Fruit fly (Drosophila melanogaster) whole organism, prepupa: ENCODE results near the gene orb.

Source experiments
- CG10631 ChIP-seq: fragments of 200-800 bp; sonication (Bioruptor generic); optimal IDR thresholded peaks from 2 replicates; lab custom pipeline; 2016; ENCODE audit warnings: missing biosample characterization, missing genetic modification characterization
- CG10669 ChIP-seq: fragments of 200-800 bp; sonication (Bioruptor generic); optimal IDR thresholded peaks from 3 replicates; lab custom pipeline; 2018; ENCODE audit warnings: missing biosample characterization, mild to moderate bottlenecking, missing genetic modification characterization, moderate library complexity
- CG11294 ChIP-seq: fragments of 200-800 bp; sonication (Bioruptor generic); IDR thresholded peaks from 2 replicates; pipeline ENCODE4 v1.3.6; 2022; ENCODE audit warnings: missing biosample characterization, missing genetic modification characterization
- CG11762 ChIP-seq: fragments of 200-800 bp; sonication (Bioruptor generic); optimal IDR thresholded peaks from 3 replicates; lab custom pipeline; 2016; ENCODE audit warnings: missing biosample characterization, missing genetic modification characterization; ENCODE audit not compliant: insufficient read depth
- CG15336 ChIP-seq: fragments of 200-800 bp; sonication (Bioruptor generic); IDR thresholded peaks from 2 replicates; pipeline ENCODE4 v1.3.6; 2022; ENCODE audit warnings: missing biosample characterization, missing genetic modification characterization
- CG1621 ChIP-seq: fragments of 200-800 bp; sonication (Bioruptor generic); optimal IDR thresholded peaks from 3 replicates; lab custom pipeline; 2018; ENCODE audit warnings: missing biosample characterization, mild to moderate bottlenecking, missing genetic modification characterization
- CG3032 ChIP-seq: fragments of 200-800 bp; optimal IDR thresholded peaks from 2 replicates; lab custom pipeline; 2019; ENCODE audit warnings: missing biosample characterization, mild to moderate bottlenecking, missing genetic modification characterization, moderate library complexity
- CG32006 ChIP-seq: fragments of 200-800 bp; sonication (Bioruptor generic); optimal IDR thresholded peaks from 3 replicates; lab custom pipeline; 2017; ENCODE audit warnings: missing biosample characterization, mild to moderate bottlenecking, missing genetic modification characterization
- CG34406 ChIP-seq: fragments of 200-800 bp; sonication (Bioruptor generic); optimal IDR thresholded peaks from 3 replicates; lab custom pipeline; 2016; ENCODE audit warnings: missing biosample characterization, missing genetic modification characterization
- CG3919 ChIP-seq: fragments of 200-800 bp; sonication (Bioruptor generic); optimal IDR thresholded peaks from 3 replicates; lab custom pipeline; 2016; ENCODE audit warnings: missing biosample characterization, missing genetic modification characterization
- CG6163 ChIP-seq: fragments of 200-800 bp; sonication (Bioruptor generic); IDR thresholded peaks from 3 replicates; pipeline ENCODE4 v1.3.6; 2022; ENCODE audit warnings: missing biosample characterization, missing genetic modification characterization
- CG6276 ChIP-seq: fragments of 200-800 bp; sonication (Bioruptor generic); optimal IDR thresholded peaks from 2 replicates; lab custom pipeline; 2017; ENCODE audit warnings: missing biosample characterization, mild to moderate bottlenecking, missing genetic modification characterization
- CG6792 ChIP-seq: fragments of 200-800 bp; sonication (Bioruptor generic); optimal IDR thresholded peaks from 3 replicates; lab custom pipeline; 2016; ENCODE audit warnings: missing biosample characterization, missing genetic modification characterization
- CG6808 ChIP-seq: fragments of 200-800 bp; sonication (Bioruptor generic); optimal IDR thresholded peaks from 3 replicates; lab custom pipeline; 2017; ENCODE audit warnings: missing biosample characterization, missing genetic modification characterization, mild to moderate bottlenecking, moderate library complexity, missing genetic modification reagents
- CG6854 ChIP-seq: fragments of 200-800 bp; sonication (Bioruptor generic); optimal IDR thresholded peaks from 2 replicates; lab custom pipeline; 2017; ENCODE audit warnings: missing biosample characterization, mild to moderate bottlenecking, missing genetic modification characterization
- CG7368 ChIP-seq: fragments of 200-800 bp; sonication (Bioruptor generic); optimal IDR thresholded peaks from 3 replicates; lab custom pipeline; 2016; ENCODE audit warnings: missing biosample characterization, missing genetic modification characterization
- CG8119 ChIP-seq: fragments of 200-800 bp; sonication (Bioruptor generic); IDR thresholded peaks from 3 replicates; pipeline ENCODE4 v1.3.6; 2022; ENCODE audit warnings: missing biosample characterization, missing genetic modification characterization
- CG8319 ChIP-seq: fragments of 200-800 bp; sonication (Bioruptor generic); optimal IDR thresholded peaks from 3 replicates; lab custom pipeline; 2016; ENCODE audit warnings: missing biosample characterization, missing genetic modification characterization
- CG8632 ChIP-seq: fragments of 200-800 bp; sonication (Bioruptor generic); optimal IDR thresholded peaks from 3 replicates; lab custom pipeline; 2016; ENCODE audit warnings: missing biosample characterization, missing genetic modification characterization
- CG9139 ChIP-seq: fragments of 200-800 bp; sonication (Bioruptor generic); optimal IDR thresholded peaks from 3 replicates; lab custom pipeline; 2017; ENCODE audit warnings: missing biosample characterization, mild to moderate bottlenecking, missing genetic modification characterization
- Eip75B ChIP-seq: fragments of 200-800 bp; sonication (Bioruptor generic); optimal IDR thresholded peaks from 3 replicates; lab custom pipeline; 2016; ENCODE audit warnings: missing biosample characterization, missing genetic modification characterization
- Eip93F ChIP-seq: fragments of 200-800 bp; sonication (Bioruptor generic); optimal IDR thresholded peaks from 2 replicates; lab custom pipeline; 2016; ENCODE audit warnings: missing biosample characterization, mild to moderate bottlenecking, missing genetic modification characterization
- Ets21C ChIP-seq: fragments of 200-800 bp; sonication (Bioruptor generic); optimal IDR thresholded peaks from 3 replicates; lab custom pipeline; 2016; ENCODE audit warnings: missing biosample characterization, missing genetic modification characterization
- Hr38 ChIP-seq: sonication (Bioruptor generic); optimal IDR thresholded peaks from 2 replicates; lab custom pipeline; 2016; ENCODE audit warnings: missing biosample characterization, missing genetic modification characterization
- Hr39 ChIP-seq: fragments of 200-800 bp; sonication (Bioruptor generic); optimal IDR thresholded peaks from 2 replicates; lab custom pipeline; 2016; ENCODE audit warnings: missing biosample characterization, missing genetic modification characterization
- Hr4 ChIP-seq: fragments of 200-800 bp; sonication (Bioruptor generic); optimal IDR thresholded peaks from 3 replicates; lab custom pipeline; 2016; ENCODE audit warnings: missing biosample characterization, missing genetic modification characterization
- Lpt ChIP-seq: fragments of 200-800 bp; sonication (Bioruptor generic); optimal IDR thresholded peaks from 3 replicates; lab custom pipeline; 2016; ENCODE audit warnings: missing biosample characterization, missing genetic modification characterization
- Met ChIP-seq: fragments of 200-800 bp; sonication (Bioruptor generic); optimal IDR thresholded peaks from 3 replicates; lab custom pipeline; 2016; ENCODE audit warnings: missing biosample characterization, missing genetic modification characterization
- OdsH ChIP-seq: fragments of 200-800 bp; sonication (Bioruptor generic); optimal IDR thresholded peaks from 3 replicates; lab custom pipeline; 2016; ENCODE audit warnings: missing biosample characterization, missing genetic modification characterization
- Smox ChIP-seq: fragments of 200-800 bp; sonication (Bioruptor generic); optimal IDR thresholded peaks from 3 replicates; lab custom pipeline; 2016; ENCODE audit warnings: missing biosample characterization, missing genetic modification characterization
- Sox102F ChIP-seq: fragments of 200-800 bp; sonication (Bioruptor generic); optimal IDR thresholded peaks from 2 replicates; lab custom pipeline; 2016; ENCODE audit warnings: missing biosample characterization, mild to moderate bottlenecking, missing genetic modification characterization
- Sox14 ChIP-seq: fragments of 200-800 bp; sonication (Bioruptor generic); optimal IDR thresholded peaks from 3 replicates; lab custom pipeline; 2016; ENCODE audit warnings: missing biosample characterization, missing genetic modification characterization
- Sox15 ChIP-seq: fragments of 200-800 bp; sonication (Bioruptor generic); optimal IDR thresholded peaks from 3 replicates; lab custom pipeline; 2016; ENCODE audit warnings: missing biosample characterization, missing genetic modification characterization
- acj6 ChIP-seq: fragments of 200-800 bp; sonication (Bioruptor generic); optimal IDR thresholded peaks from 3 replicates; lab custom pipeline; 2016; ENCODE audit warnings: missing biosample characterization, missing genetic modification characterization
- dsx ChIP-seq: fragments of 200-800 bp; optimal IDR thresholded peaks from 3 replicates; lab custom pipeline; 2019; ENCODE audit warnings: missing biosample characterization, mild to moderate bottlenecking, missing genetic modification characterization, moderate library complexity; ENCODE audit not compliant: poor library complexity, severe bottlenecking
- eg ChIP-seq: fragments of 200-800 bp; sonication (Bioruptor generic); IDR thresholded peaks from 3 replicates; pipeline ENCODE4 v1.3.6; 2022; ENCODE audit warnings: missing biosample characterization, missing genetic modification characterization
- fd85E ChIP-seq: fragments of 200-800 bp; sonication (Bioruptor generic); optimal IDR thresholded peaks from 3 replicates; lab custom pipeline; 2016; ENCODE audit warnings: missing biosample characterization, missing genetic modification characterization
- lz ChIP-seq: fragments of 200-800 bp; sonication (Bioruptor generic); optimal IDR thresholded peaks from 3 replicates; lab custom pipeline; 2016; ENCODE audit warnings: missing biosample characterization, missing genetic modification characterization
- net ChIP-seq: fragments of 200-800 bp; sonication (Bioruptor generic); optimal IDR thresholded peaks from 3 replicates; lab custom pipeline; 2016; ENCODE audit warnings: missing biosample characterization, missing genetic modification characterization
- pdm3 ChIP-seq: fragments of 200-800 bp; sonication (Bioruptor generic); optimal IDR thresholded peaks from 3 replicates; lab custom pipeline; 2016; ENCODE audit warnings: missing biosample characterization, missing genetic modification characterization
- svp ChIP-seq: fragments of 200-800 bp; sonication (Bioruptor generic); peaks from one replicate; lab custom pipeline; 2016; ENCODE audit warnings: missing biosample characterization, missing genetic modification characterization
- topi ChIP-seq: fragments of 200-800 bp; sonication (Bioruptor generic); optimal IDR thresholded peaks from 3 replicates; lab custom pipeline; 2016; ENCODE audit warnings: missing biosample characterization, missing genetic modification characterization

The orb gene

dm6 chr3R:23297132-23297862, 16.6 kb upstream of the orb start (continued):
- no peak for TF ChIP-seq dsx
- TF ChIP-seq CG6276, result no peak
- TF ChIP-seq Met (GFP tag; lab: Kevin White, UChicago), result peak; percentile 74
- no peak for TF ChIP-seq CG3032 (tag; lab: Kevin White, UChicago)
- TF ChIP-seq Smox, result peak; percentile 52
- peak; percentile 53 for TF ChIP-seq Hr39 (GFP tag; lab: Kevin White, UChicago)
- peak; percentile 47 for TF ChIP-seq acj6 (GFP tag; lab: Kevin White, UChicago)
- TF ChIP-seq OdsH (GFP tag; lab: Kevin White, UChicago), result peak; percentile 30
- peak; percentile 43 for TF ChIP-seq CG3919 (GFP tag; lab: Kevin White, UChicago)
- peak; percentile 43 for TF ChIP-seq CG6792 (GFP tag; lab: Kevin White, UChicago)
- peak; percentile 49 for TF ChIP-seq pdm3 (GFP tag; lab: Kevin White, UChicago)
- TF ChIP-seq CG1621 (tag; lab: Kevin White, UChicago), result no peak
- no peak for TF ChIP-seq Lpt (GFP tag; lab: Kevin White, UChicago)
- TF ChIP-seq CG8632, result peak; percentile 31
- no peak for TF ChIP-seq CG10669 (GFP tag; lab: Kevin White, UChicago)
- peak; percentile 40; the same call in 2 of the 3 replicates for TF ChIP-seq CG6163 (GFP tag; lab: Robert Waterston, UW)
- TF ChIP-seq lz (GFP tag; lab: Kevin White, UChicago), result peak; percentile 50
- TF ChIP-seq svp (GFP tag; lab: Kevin White, UChicago), result no peak
- no peak for TF ChIP-seq Sox15 (GFP tag; lab: Kevin White, UChicago)
- TF ChIP-seq CG34406, result peak; percentile 34
- peak; percentile 35 for TF ChIP-seq Ets21C (GFP tag; lab: Kevin White, UChicago)
- no peak for TF ChIP-seq CG6854 (GFP tag; lab: Kevin White, UChicago)
- peak; percentile 44 for TF ChIP-seq CG10631 (GFP tag; lab: Kevin White, UChicago)
- TF ChIP-seq Eip93F (GFP tag; lab: Kevin White, UChicago), result no peak
- peak; percentile 51 for TF ChIP-seq Sox102F (GFP tag; lab: Kevin White, UChicago)
- no peak for TF ChIP-seq CG32006 (GFP tag; lab: Kevin White, UChicago)
- peak; percentile 59 for TF ChIP-seq topi

- TF ChIP-seq CG8319 (no peak), topi (no peak), net (GFP tag; lab: Kevin White, UChicago) (no peak), CG11762 (no peak), CG34406 (no peak), eg (peak; percentile 52; the same call in 2 of the 3 replicates), Hr4 (GFP tag; lab: Kevin White, UChicago) (no peak), CG11294 (no peak), CG3032 (tag; lab: Kevin White, UChicago) (no peak), dsx (no peak), CG1621 (tag; lab: Kevin White, UChicago) (no peak), CG6163 (GFP tag; lab: Robert Waterston, UW) (peak; percentile 19; the same call in 1 of the 3 replicates), Eip75B (no peak), CG8119 (GFP tag; lab: Robert Waterston, UW) (peak; percentile 39; the same call in 1 of the 3 replicates), Sox14 (GFP tag; lab: Kevin White, UChicago) (no peak), CG7368 (GFP tag; lab: Kevin White, UChicago) (no peak), Ets21C (GFP tag; lab: Kevin White, UChicago) (no peak), CG6808 (GFP tag; lab: Kevin White, UChicago) (no peak), Sox102F (GFP tag; lab: Kevin White, UChicago) (no peak), CG15336 (peak; percentile 62), Smox (no peak), fd85E (no peak), svp (GFP tag; lab: Kevin White, UChicago) (no peak), CG9139 (GFP tag; lab: Kevin White, UChicago) (no peak), lz (GFP tag; lab: Kevin White, UChicago) (no peak), Hr38 (no peak)
Measured at dm6 chr3R:23296146-23296545, 15.5 kb upstream of the orb start.
